Fruit fly (Drosophila melanogaster) whole organism, wandering third instar larva: ENCODE measurements around the gene Ack.

Experiments
- CG32264 ChIP-seq: fragments of 200-800 bp; sonication (Bioruptor generic); optimal IDR thresholded peaks from 2 replicates; lab custom pipeline; 2016; ENCODE audit warnings: missing biosample characterization, missing genetic modification characterization
- CG9705 ChIP-seq: fragments of 200-800 bp; sonication (Bioruptor generic); optimal IDR thresholded peaks from 2 replicates; lab custom pipeline; 2018; ENCODE audit warnings: missing biosample characterization, mild to moderate bottlenecking, missing genetic modification characterization
- Dfd ChIP-seq: fragments of >200 bp; optimal IDR thresholded peaks from 2 replicates; lab custom pipeline; 2017; ENCODE audit warnings: missing biosample characterization, missing genetic modification characterization
- Dif ChIP-seq: fragments of 200-275, 200-300 bp; sonication (Bioruptor generic); optimal IDR thresholded peaks from 2 replicates; lab custom pipeline; 2018; ENCODE audit warnings: missing biosample characterization, missing genetic modification characterization; ENCODE audit not compliant: partially characterized antibody
- GATAd ChIP-seq: sonication (Bioruptor generic); optimal IDR thresholded peaks from 2 replicates; lab custom pipeline; 2016; ENCODE audit warnings: missing biosample characterization, missing genetic modification characterization
- HLH106 ChIP-seq: fragments of 200-800 bp; optimal IDR thresholded peaks from 3 replicates; lab custom pipeline; 2019; ENCODE audit warnings: missing biosample characterization, mild to moderate bottlenecking, missing genetic modification characterization, moderate library complexity
- Hnf4 ChIP-seq: fragments of 200-800 bp; sonication (Bioruptor generic); optimal IDR thresholded peaks from 2 replicates; lab custom pipeline; 2016; ENCODE audit warnings: missing biosample characterization, mild to moderate bottlenecking, missing genetic modification characterization
- Hr78 ChIP-seq: fragments of >200 bp; optimal IDR thresholded peaks from 2 replicates; lab custom pipeline; 2017; ENCODE audit warnings: missing biosample characterization, missing genetic modification characterization
- Hr83 ChIP-seq: fragments of 200-300 bp; sonication (Bioruptor generic); optimal IDR thresholded peaks from 2 replicates; lab custom pipeline; 2016; ENCODE audit warnings: missing biosample characterization, mild to moderate bottlenecking, missing genetic modification characterization, moderate library complexity; ENCODE audit not compliant: poor library complexity, severe bottlenecking
- Jra ChIP-seq: sonication (Bioruptor generic); optimal IDR thresholded peaks from 2 replicates; lab custom pipeline; 2016; ENCODE audit warnings: missing biosample characterization, missing genetic modification characterization
- Myc ChIP-seq: fragments of >200 bp; optimal IDR thresholded peaks from 2 replicates; lab custom pipeline; 2017
- N ChIP-seq: fragments of >200 bp; optimal IDR thresholded peaks from 2 replicates; lab custom pipeline; 2018; ENCODE audit warnings: missing biosample characterization, missing external identifiers, missing genetic modification characterization
- OdsH ChIP-seq: fragments of 200-800 bp; sonication (Bioruptor generic); optimal IDR thresholded peaks from 2 replicates; lab custom pipeline; 2016; ENCODE audit warnings: missing biosample characterization, mild to moderate bottlenecking, missing genetic modification characterization
- Rel ChIP-seq, 2 experiments: fragments of 200-800 bp; sonication (Bioruptor generic) in 1 of 2; optimal IDR thresholded peaks; 2 replicates in 1 of 2; 3 replicates in 1 of 2; lab custom pipeline; 2016 to 2019; ENCODE audit warnings: mild to moderate bottlenecking in 2 of 2, missing biosample characterization in 2 of 2, missing genetic modification characterization in 2 of 2, moderate library complexity in 1 of 2
- Sp1 ChIP-seq: fragments of 200-800 bp; sonication (Bioruptor generic); optimal IDR thresholded peaks from 3 replicates; lab custom pipeline; 2019; ENCODE audit warnings: missing biosample characterization, mild to moderate bottlenecking, missing genetic modification characterization, moderate library complexity
- Vsx2 ChIP-seq: fragments of 200-300, 225-300 bp; sonication (Bioruptor generic); optimal IDR thresholded peaks from 2 replicates; lab custom pipeline; 2018; ENCODE audit warnings: missing biosample characterization, missing genetic modification characterization; ENCODE audit not compliant: partially characterized antibody
- br ChIP-seq: fragments of 200-800 bp; sonication (Bioruptor generic); optimal IDR thresholded peaks from 2 replicates; lab custom pipeline; 2016; ENCODE audit warnings: missing biosample characterization, missing genetic modification characterization
- brk ChIP-seq: fragments of 200-800 bp; sonication (Bioruptor generic); optimal IDR thresholded peaks from 2 replicates; lab custom pipeline; 2016; ENCODE audit warnings: missing biosample characterization, mild to moderate bottlenecking, missing genetic modification characterization
- dmrt93B ChIP-seq: fragments of 200-800 bp; sonication (Bioruptor generic); optimal IDR thresholded peaks from 2 replicates; lab custom pipeline; 2018; ENCODE audit warnings: missing biosample characterization, mild to moderate bottlenecking, missing genetic modification characterization
- dsf ChIP-seq: sonication (Bioruptor generic); optimal IDR thresholded peaks from 2 replicates; lab custom pipeline; 2016; ENCODE audit warnings: missing biosample characterization, missing genetic modification characterization, borderline replicate concordance
- foxo ChIP-seq, 2 experiments: fragments of 200-800 bp; sonication (Bioruptor generic); optimal IDR thresholded peaks; 2 replicates in 1 of 2; 3 replicates in 1 of 2; lab custom pipeline; 2016 to 2017; ENCODE audit warnings: missing biosample characterization in 2 of 2, missing genetic modification characterization in 2 of 2
- fru ChIP-seq: fragments of 200-800 bp; sonication (Bioruptor generic); optimal IDR thresholded peaks from 3 replicates; lab custom pipeline; 2016; ENCODE audit warnings: missing biosample characterization, mild to moderate bottlenecking, missing genetic modification characterization
- h ChIP-seq: fragments of 200-800 bp; sonication (Bioruptor generic); optimal IDR thresholded peaks from 3 replicates; lab custom pipeline; 2016; ENCODE audit warnings: missing biosample characterization, mild to moderate bottlenecking, missing genetic modification characterization
- jim ChIP-seq: fragments of 175-275, 200-325 bp; sonication (Bioruptor generic); optimal IDR thresholded peaks from 2 replicates; lab custom pipeline; 2016; ENCODE audit warnings: missing biosample characterization, mild to moderate bottlenecking, missing genetic modification characterization
- lola ChIP-seq: fragments of >200 bp; optimal IDR thresholded peaks from 2 replicates; lab custom pipeline; 2017; ENCODE audit warnings: missing biosample characterization, missing genetic modification characterization
- pan ChIP-seq: fragments of >200 bp; optimal IDR thresholded peaks from 2 replicates; lab custom pipeline; 2017
- psq ChIP-seq: fragments of 200-800 bp; sonication (Bioruptor generic); optimal IDR thresholded peaks from 3 replicates; lab custom pipeline; 2017; ENCODE audit warnings: missing biosample characterization, mild to moderate bottlenecking, missing genetic modification characterization, moderate library complexity
- rgr ChIP-seq: fragments of 200-800 bp; sonication (Bioruptor generic); optimal IDR thresholded peaks from 3 replicates; lab custom pipeline; 2016; ENCODE audit warnings: missing biosample characterization, mild to moderate bottlenecking, missing genetic modification characterization
- sage ChIP-seq: fragments of 200-800 bp; sonication (Bioruptor generic); optimal IDR thresholded peaks from 2 replicates; lab custom pipeline; 2016; ENCODE audit warnings: missing biosample characterization, mild to moderate bottlenecking, missing genetic modification characterization
- sv ChIP-seq: fragments of 200-800 bp; sonication (Bioruptor generic); optimal IDR thresholded peaks from 3 replicates; lab custom pipeline; 2016; ENCODE audit warnings: missing biosample characterization, missing genetic modification characterization
- tai ChIP-seq: sonication (Bioruptor generic); optimal IDR thresholded peaks from 2 replicates; lab custom pipeline; 2016; ENCODE audit warnings: missing biosample characterization, missing genetic modification characterization
- usp ChIP-seq: fragments of >200 bp; optimal IDR thresholded peaks from 2 replicates; lab custom pipeline; 2017; ENCODE audit warnings: missing biosample characterization, missing genetic modification characterization
- woc ChIP-seq: sonication (Bioruptor generic); optimal IDR thresholded peaks from 2 replicates; lab custom pipeline; 2016; ENCODE audit warnings: missing biosample characterization, mild to moderate bottlenecking, missing genetic modification characterization

Ack gene

DNA sequence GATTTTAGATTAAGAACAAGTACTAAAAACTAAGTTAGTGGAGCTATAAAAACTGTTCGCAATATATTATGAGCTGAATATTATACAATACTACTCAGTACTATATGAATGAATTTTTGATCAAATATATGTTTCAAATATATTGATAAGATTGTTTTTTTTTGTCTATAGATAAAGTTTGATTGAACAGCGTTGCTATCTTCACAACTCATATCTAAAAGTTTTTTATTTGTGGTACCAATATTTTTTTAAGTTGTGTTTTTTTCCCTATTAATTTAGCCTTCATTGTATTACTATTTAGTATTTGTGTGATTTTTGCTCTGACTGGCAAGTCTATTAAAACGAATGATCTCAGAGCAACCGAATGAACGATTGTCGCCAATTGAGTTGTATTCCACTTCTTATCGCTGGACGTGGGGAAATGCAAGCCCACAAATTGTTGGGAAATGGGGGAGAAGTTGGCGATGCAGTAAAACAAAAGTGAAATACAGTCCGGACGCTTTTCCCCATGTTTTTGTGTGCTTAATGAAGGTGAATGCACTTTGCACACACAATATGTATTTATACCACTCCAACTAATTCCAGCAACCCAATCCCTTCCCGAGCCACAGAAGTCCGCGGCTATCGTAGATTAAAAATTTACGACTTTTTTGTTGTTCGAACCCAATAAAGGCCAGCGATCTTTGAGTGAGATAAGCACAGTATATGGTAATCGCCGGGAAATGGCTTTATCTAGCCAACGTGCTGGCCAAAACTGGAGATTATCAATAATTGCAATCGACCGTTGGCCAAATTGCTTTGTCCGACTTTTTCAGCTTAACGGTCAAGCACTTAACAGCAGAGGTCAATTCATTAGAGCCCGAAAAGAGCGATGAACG is 8.7 kb downstream of the Ack start (continued):
- no peak for TF ChIP-seq sv (GFP tag; lab: Kevin White, UChicago)
- no peak for TF ChIP-seq usp (GFP tag; lab: Kevin White, UChicago)
- TF ChIP-seq h (GFP tag; lab: Kevin White, UChicago), result no peak
- no peak for TF ChIP-seq N (GFP tag; lab: Kevin White, UChicago)
- TF ChIP-seq Rel (GFP tag; optimal IDR thresholded peaks at IDR 0.05; lab: Kevin White, UChicago), result no peak
- peak; percentile 85 for TF ChIP-seq Rel (tag; optimal IDR thresholded peaks at IDR 0.05; lab: Kevin White, UChicago)
- TF ChIP-seq rgr (GFP tag; lab: Kevin White, UChicago), result peak; percentile 14
- no peak for TF ChIP-seq Dfd

DNA sequence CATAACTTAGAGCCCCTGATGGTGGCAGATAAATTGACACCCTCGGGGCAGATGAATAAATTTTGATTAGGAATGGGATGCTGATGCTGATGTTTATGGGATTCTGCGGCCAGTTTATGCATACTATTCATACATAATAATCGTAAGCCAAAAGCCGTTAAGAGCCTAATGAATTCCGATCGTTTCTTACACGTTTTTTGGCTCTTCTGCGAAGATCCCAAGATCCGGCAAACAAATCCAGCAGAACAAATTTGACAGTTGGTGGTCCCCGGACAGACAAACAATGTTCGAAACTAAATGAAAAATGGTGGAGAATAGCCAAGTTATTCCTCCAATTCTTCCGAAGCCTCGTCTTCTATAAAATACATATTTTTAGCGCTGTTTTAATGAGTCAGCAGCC is 9.5 kb downstream of the Ack start:
- TF ChIP-seq Jra (GFP tag; lab: Kevin White, UChicago) (no peak), fru (GFP tag; lab: Kevin White, UChicago) (no peak), foxo (GFP tag; optimal IDR thresholded peaks at IDR 0.05; lab: Kevin White, UChicago) (no peak), usp (GFP tag; lab: Kevin White, UChicago) (no peak), N (GFP tag; lab: Kevin White, UChicago) (no peak), Dfd (no peak), sage (no peak), jim (GFP tag; lab: Kevin White, UChicago) (no peak), Hr83 (GFP tag; lab: Kevin White, UChicago) (no peak)

DNA sequence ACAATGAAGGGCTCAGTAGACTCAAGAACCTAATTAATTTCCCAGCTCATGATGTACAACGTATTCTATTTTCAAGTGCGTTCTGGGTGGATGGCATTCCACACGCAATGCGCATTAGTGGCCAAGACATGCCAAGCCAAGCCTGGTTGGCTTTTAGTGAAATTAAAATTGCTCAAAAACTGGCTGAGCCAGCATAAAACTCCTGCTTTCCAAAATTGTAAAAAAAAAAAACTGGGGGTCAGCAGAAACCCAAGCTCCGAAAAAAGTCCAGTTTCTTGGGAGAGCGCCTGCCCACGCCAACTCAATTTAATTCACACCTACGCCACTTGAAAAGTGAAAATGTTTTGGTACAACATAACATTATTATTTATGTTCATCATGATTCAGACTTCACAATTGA is 10.4 kb downstream of the Ack start:
- TF ChIP-seq woc (GFP tag; lab: Kevin White, UChicago) (no peak), Dif (GFP tag; lab: Kevin White, UChicago) (no peak), OdsH (no peak), sage (no peak), N (GFP tag; lab: Kevin White, UChicago) (no peak), fru (GFP tag; lab: Kevin White, UChicago) (no peak), Jra (GFP tag; lab: Kevin White, UChicago) (no peak), HLH106 (tag; lab: Kevin White, UChicago) (no peak), Sp1 (GFP tag; lab: Kevin White, UChicago) (no peak), Hr78 (GFP tag; lab: Kevin White, UChicago) (no peak), brk (GFP tag; lab: Kevin White, UChicago) (no peak), h (GFP tag; lab: Kevin White, UChicago) (no peak), Vsx2 (GFP tag; lab: Kevin White, UChicago) (no peak), psq (GFP tag; lab: Kevin White, UChicago) (no peak)
- TF ChIP-seq, all 38 proteins: peak for 0

DNA sequence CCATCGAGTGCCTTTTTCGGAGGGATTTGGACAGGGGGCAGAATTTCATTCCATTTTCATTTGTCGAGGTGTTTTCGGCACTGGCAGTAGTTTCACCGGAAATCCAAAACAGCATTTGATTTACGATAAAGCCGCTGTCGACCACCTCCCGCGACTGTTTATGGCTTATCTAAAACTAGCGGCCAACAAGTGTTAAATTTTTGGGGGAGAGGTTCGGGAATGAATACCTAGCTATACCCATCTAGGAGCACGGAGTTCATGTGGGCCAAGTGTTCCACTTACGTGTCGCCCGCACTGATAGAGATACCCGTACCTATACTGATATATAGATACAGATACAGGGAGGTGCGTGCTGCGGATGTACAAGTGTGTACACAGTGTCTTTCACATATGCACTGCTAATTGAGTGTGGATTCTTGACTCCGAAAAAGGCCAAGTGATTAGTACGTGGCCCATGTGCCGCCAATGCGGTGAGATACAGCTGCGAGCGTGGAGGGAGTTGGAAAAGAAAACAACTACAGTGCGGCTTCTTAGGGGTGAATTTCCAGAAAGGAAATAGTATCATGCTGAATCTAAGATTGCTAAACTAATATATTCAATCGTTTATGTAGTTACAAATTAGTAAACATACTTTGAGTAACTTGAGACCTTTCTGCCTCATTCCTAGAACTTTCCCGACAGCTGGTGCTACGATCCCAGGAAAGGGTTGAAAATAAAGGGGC is 11.8 kb downstream of the Ack start:
- no peak for TF ChIP-seq CG32264
- TF ChIP-seq h (GFP tag; lab: Kevin White, UChicago), result peak; percentile 32
- TF ChIP-seq, all 38 proteins: peak for 1

DNA sequence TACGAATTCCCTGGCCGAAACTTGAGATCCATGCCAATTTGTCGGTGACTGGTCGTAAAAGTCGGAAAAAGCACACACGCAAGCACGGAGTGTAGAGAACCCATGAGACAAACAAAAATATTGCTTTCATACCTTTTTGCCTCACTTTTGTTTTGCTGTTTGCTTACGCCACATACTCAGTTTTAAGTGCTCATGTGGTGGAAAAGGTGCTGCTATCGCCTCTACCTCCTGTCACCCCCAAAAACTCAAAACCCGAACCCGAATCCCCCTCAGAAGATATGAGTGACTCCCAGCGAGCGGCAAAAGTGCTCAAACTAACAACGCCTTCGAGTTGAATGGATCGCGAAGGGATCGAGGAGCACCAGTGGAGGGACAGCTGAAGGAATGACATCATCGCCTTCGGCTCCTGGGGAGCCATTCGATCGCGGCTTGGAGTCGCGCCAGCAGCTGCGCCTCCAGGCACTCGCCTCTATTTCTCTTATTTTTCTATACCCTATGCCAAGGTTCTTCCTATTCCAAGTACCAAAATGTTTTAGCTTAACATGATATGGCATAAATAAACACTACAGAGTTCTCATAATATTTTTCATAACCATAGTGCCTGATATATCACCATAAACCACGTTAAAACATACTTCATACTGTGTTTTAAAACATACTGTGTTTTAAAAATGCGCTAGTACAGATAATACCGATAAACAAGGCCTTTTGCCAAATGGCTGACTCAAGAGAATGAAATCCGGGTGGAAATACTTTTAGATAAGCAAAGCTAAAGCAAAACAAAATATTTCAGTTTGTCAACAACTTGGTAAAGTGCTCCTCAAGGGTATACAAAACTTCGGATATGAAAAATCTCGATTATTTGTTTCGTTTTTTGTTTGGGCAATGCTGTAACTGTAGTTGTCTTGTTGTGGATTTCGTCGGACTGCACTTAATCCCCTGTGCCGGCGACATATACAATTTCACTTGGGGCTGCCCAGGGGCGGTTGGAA is 12.7 kb downstream of the Ack start:
- TF ChIP-seq sage (no peak), sv (GFP tag; lab: Kevin White, UChicago) (no peak), CG9705 (GFP tag; lab: Kevin White, UChicago) (no peak), Myc (no peak), woc (GFP tag; lab: Kevin White, UChicago) (peak; percentile 65), fru (GFP tag; lab: Kevin White, UChicago) (no peak), foxo (GFP tag; optimal IDR thresholded peaks at IDR 0.05; lab: Kevin White, UChicago) (peak in 1 of 2 experiments; percentile 26), dsf (GFP tag; lab: Kevin White, UChicago) (no peak), N (GFP tag; lab: Kevin White, UChicago) (no peak), lola (no peak), GATAd (GFP tag; lab: Kevin White, UChicago) (no peak), tai (GFP tag; lab: Kevin White, UChicago) (no peak), Dif (GFP tag; lab: Kevin White, UChicago) (no peak), pan (lab: Kevin White, UChicago) (no peak), Dfd (no peak), Hr83 (GFP tag; lab: Kevin White, UChicago) (peak; percentile 85), br (no peak), dmrt93B (GFP tag; lab: Kevin White, UChicago) (no peak), h (GFP tag; lab: Kevin White, UChicago) (peak; percentile 10), Hnf4 (GFP tag; lab: Kevin White, UChicago) (no peak), rgr (GFP tag; lab: Kevin White, UChicago) (no peak), brk (GFP tag; lab: Kevin White, UChicago) (no peak)
